Worm (Caenorhabditis elegans) whole organism, young adult: ENCODE results near the gene Y41E3.1.
A peak's percentile ranks its signal among the peaks of the same experiment; 100 is the strongest.

Experiments
- B0261.1 ChIP-seq: sonication (generic microtip); optimal IDR thresholded peaks from 2 replicates; lab custom pipeline; 2016; ENCODE audit warnings: mild to moderate bottlenecking, missing genetic modification characterization, moderate library complexity, missing compliant biosample characterization
- B0336.3 ChIP-seq: fragments of 200-800 bp; sonication (Bioruptor generic); IDR thresholded peaks from 2 replicates; pipeline ENCODE4 v1.3.6; 2022; ENCODE audit warnings: missing genetic modification characterization, missing compliant biosample characterization
- F10E7.11 ChIP-seq: sonication (generic microtip); optimal IDR thresholded peaks from 2 replicates; lab custom pipeline; 2017; ENCODE audit warnings: mild to moderate bottlenecking, missing genetic modification characterization, moderate library complexity, missing compliant biosample characterization
- F33H1.4 ChIP-seq: fragments of 200-800 bp; sonication (Bioruptor generic); IDR thresholded peaks from 2 replicates; pipeline ENCODE4 v1.3.6; 2022; ENCODE audit warnings: missing genetic modification reagents, missing genetic modification characterization, missing compliant biosample characterization
- F49E8.2 ChIP-seq: sonication (generic microtip); optimal IDR thresholded peaks from 3 replicates; lab custom pipeline; 2017; ENCODE audit warnings: missing genetic modification characterization, mild to moderate bottlenecking, missing compliant biosample characterization, antibody characterized with exemption, moderate library complexity; ENCODE audit not compliant: insufficient read depth
- T07F8.4 ChIP-seq: sonication (generic microtip); optimal IDR thresholded peaks from 2 replicates; lab custom pipeline; 2016; ENCODE audit warnings: mild to moderate bottlenecking, missing genetic modification characterization, moderate library complexity, missing compliant biosample characterization
- T26A5.8 ChIP-seq: sonication (generic microtip); optimal IDR thresholded peaks from 2 replicates; lab custom pipeline; 2016; ENCODE audit warnings: missing genetic modification characterization, missing compliant biosample characterization
- Y95B8A.8 ChIP-seq: fragments of 200-800 bp; sonication (Bioruptor generic); IDR thresholded peaks from 2 replicates; pipeline ENCODE4 v1.3.6; 2022; ENCODE audit warnings: missing genetic modification reagents, missing genetic modification characterization, missing compliant biosample characterization
- ama-1 ChIP-seq, 3 experiments: fragments of 150-350 bp in 1 of 3; sonication (generic microtip) in 2 of 3; optimal IDR thresholded peaks; 2 replicates each; lab custom pipeline; 2014 to 2018; ENCODE audit warnings: missing biosample characterization in 2 of 3, missing genetic modification characterization in 2 of 3, missing genetic modification reagents in 2 of 3
- aptf-2 ChIP-seq: fragments of 200-800 bp; sonication (Bioruptor generic); conservative IDR thresholded peaks from 2 replicates; pipeline ENCODE4 v1.3.6; 2022; ENCODE audit warnings: missing genetic modification reagents, missing genetic modification characterization, missing compliant biosample characterization
- aptf-3 ChIP-seq: fragments of 200-800 bp; sonication (Bioruptor generic); IDR thresholded peaks from 2 replicates; pipeline ENCODE4 v1.3.6; 2022; ENCODE audit warnings: missing genetic modification characterization, missing compliant biosample characterization
- athp-1 ChIP-seq: sonication (generic microtip); optimal IDR thresholded peaks from 2 replicates; lab custom pipeline; 2017; ENCODE audit warnings: mild to moderate bottlenecking, missing genetic modification characterization, missing compliant biosample characterization
- attf-5 ChIP-seq: fragments of 200-800 bp; sonication (Bioruptor generic); optimal IDR thresholded peaks from 2 replicates; lab custom pipeline; 2018; ENCODE audit warnings: mild to moderate bottlenecking, missing genetic modification characterization, missing compliant biosample characterization
- attf-6 ChIP-seq: fragments of 200-800 bp; sonication (Bioruptor generic); IDR thresholded peaks from 2 replicates; pipeline ENCODE4 v1.3.6; 2022; ENCODE audit warnings: missing genetic modification reagents, missing genetic modification characterization, missing compliant biosample characterization
- bed-2 ChIP-seq: fragments of 200-800 bp; sonication (Bioruptor generic); IDR thresholded peaks from 2 replicates; pipeline ENCODE4 v1.3.6; 2022; ENCODE audit warnings: missing genetic modification reagents, missing genetic modification characterization, missing compliant biosample characterization
- ccch-3 ChIP-seq: fragments of 200-800 bp; sonication (Bioruptor generic); optimal IDR thresholded peaks from 2 replicates; lab custom pipeline; 2018; ENCODE audit warnings: mild to moderate bottlenecking, missing genetic modification characterization, missing compliant biosample characterization
- ceh-100 ChIP-seq: fragments of 200-800 bp; sonication (Bioruptor generic); IDR thresholded peaks from 2 replicates; pipeline ENCODE4 v1.3.6; 2022; ENCODE audit warnings: missing genetic modification reagents, missing genetic modification characterization, missing compliant biosample characterization
- ceh-58 ChIP-seq: fragments of 200-800 bp; sonication (Bioruptor generic); IDR thresholded peaks from 2 replicates; pipeline ENCODE4 v1.3.6; 2022; ENCODE audit warnings: missing genetic modification characterization, missing compliant biosample characterization
- gei-17 ChIP-seq: fragments of 200-800 bp; sonication (Bioruptor generic); optimal IDR thresholded peaks from 2 replicates; lab custom pipeline; 2018; ENCODE audit warnings: mild to moderate bottlenecking, missing genetic modification characterization, missing compliant biosample characterization
- him-1 ChIP-seq: sonication (generic microtip); optimal IDR thresholded peaks from 2 replicates; lab custom pipeline; 2016; ENCODE audit warnings: missing genotype, missing genetic modification reagents, missing genetic modification characterization, missing compliant biosample characterization
- hlh-12 ChIP-seq: sonication (generic microtip); optimal IDR thresholded peaks from 2 replicates; lab custom pipeline; 2016; ENCODE audit warnings: missing genetic modification characterization, missing compliant biosample characterization
- hmg-1.2 ChIP-seq: fragments of 200-800 bp; sonication (Bioruptor generic); IDR thresholded peaks from 2 replicates; pipeline ENCODE4 v1.3.6; 2022; ENCODE audit warnings: missing genetic modification reagents, missing genetic modification characterization, missing compliant biosample characterization
- hrde-1 ChIP-seq: sonication (generic microtip); optimal IDR thresholded peaks from 2 replicates; lab custom pipeline; 2016; ENCODE audit warnings: missing genetic modification characterization, mild to moderate bottlenecking, missing compliant biosample characterization, moderate library complexity, missing genotype, missing genetic modification reagents, borderline replicate concordance
- hsf-1 ChIP-seq: fragments of 200-800 bp; sonication (Bioruptor generic); IDR thresholded peaks from 2 replicates; pipeline ENCODE4 v1.3.6; 2022; ENCODE audit warnings: missing genetic modification reagents, missing genetic modification characterization, missing compliant biosample characterization
- lir-1 ChIP-seq: fragments of 200-800 bp; sonication (Bioruptor generic); conservative IDR thresholded peaks from 2 replicates; pipeline ENCODE4 v1.3.6; 2022; ENCODE audit warnings: missing genetic modification reagents, missing genetic modification characterization, missing compliant biosample characterization
- madf-10 ChIP-seq: sonication (generic microtip); optimal IDR thresholded peaks from 2 replicates; lab custom pipeline; 2016; ENCODE audit warnings: mild to moderate bottlenecking, missing genetic modification characterization, missing compliant biosample characterization
- madf-3 ChIP-seq: fragments of 200-800 bp; sonication (Bioruptor generic); IDR thresholded peaks from 2 replicates; pipeline ENCODE4 v1.3.6; 2022; ENCODE audit warnings: missing genetic modification reagents, missing genetic modification characterization, missing compliant biosample characterization
- madf-6 ChIP-seq: fragments of 200-800 bp; sonication (Bioruptor generic); IDR thresholded peaks from 2 replicates; pipeline ENCODE4 v1.3.6; 2022; ENCODE audit warnings: missing genetic modification reagents, missing genetic modification characterization, missing compliant biosample characterization
- mcd-1 ChIP-seq: fragments of 200-800 bp; sonication (Bioruptor generic); IDR thresholded peaks from 2 replicates; pipeline ENCODE4 v1.3.6; 2022; ENCODE audit warnings: missing genetic modification reagents, missing genetic modification characterization, missing compliant biosample characterization
- nfya-1 ChIP-seq: sonication (generic microtip); optimal IDR thresholded peaks from 2 replicates; lab custom pipeline; 2017; ENCODE audit warnings: antibody characterized with exemption, missing compliant biosample characterization, missing genetic modification characterization, borderline replicate concordance; ENCODE audit not compliant: insufficient read depth
- nhr-120 ChIP-seq: fragments of 200-800 bp; sonication (Bioruptor generic); IDR thresholded peaks from 2 replicates; pipeline ENCODE4 v1.3.6; 2022; ENCODE audit warnings: missing genetic modification characterization, missing compliant biosample characterization
- nhr-179 ChIP-seq: sonication (generic microtip); optimal IDR thresholded peaks from 2 replicates; lab custom pipeline; 2016; ENCODE audit warnings: mild to moderate bottlenecking, missing genetic modification characterization, missing compliant biosample characterization
- rec-8 ChIP-seq, 2 experiments: sonication (generic microtip); optimal IDR thresholded peaks; 2 replicates each; lab custom pipeline; 2016; ENCODE audit warnings: mild to moderate bottlenecking in 2 of 2, missing genetic modification characterization in 2 of 2, missing genetic modification reagents in 2 of 2, missing genotype in 2 of 2, missing biosample characterization in 1 of 2, missing compliant biosample characterization in 1 of 2, moderate library complexity in 1 of 2
- rpc-1 ChIP-seq, 2 experiments: fragments of 150-350 bp in 1 of 2; sonication (generic microtip) in 1 of 2; optimal IDR thresholded peaks; 2 replicates each; lab custom pipeline; 2014 to 2018; ENCODE audit warnings: missing biosample characterization in 1 of 2, missing genetic modification characterization in 1 of 2, missing genetic modification reagents in 1 of 2, missing genotype in 1 of 2
- snpc-1.1 ChIP-seq: sonication (generic microtip); optimal IDR thresholded peaks from 2 replicates; lab custom pipeline; 2017; ENCODE audit warnings: missing genetic modification characterization, mild to moderate bottlenecking, missing compliant biosample characterization, antibody characterized with exemption, moderate library complexity, missing genotype, missing genetic modification reagents; ENCODE audit not compliant: insufficient read depth
- snpc-1.3 ChIP-seq: sonication (generic microtip); optimal IDR thresholded peaks from 2 replicates; lab custom pipeline; 2017; ENCODE audit warnings: missing genetic modification characterization, mild to moderate bottlenecking, missing compliant biosample characterization, antibody characterized with exemption, moderate library complexity, missing genotype, missing genetic modification reagents; ENCODE audit not compliant: insufficient read depth
- snpc-3.4 ChIP-seq: sonication (generic microtip); optimal IDR thresholded peaks from 2 replicates; lab custom pipeline; 2017; ENCODE audit warnings: missing genetic modification characterization, mild to moderate bottlenecking, missing compliant biosample characterization, antibody characterized with exemption, moderate library complexity, missing genotype, missing genetic modification reagents
- snpc-4 ChIP-seq, 5 experiments: fragments of 150-350 bp in 1 of 5; sonication (generic microtip) in 4 of 5; optimal IDR thresholded peaks; 2 replicates each; lab custom pipeline; 2014 to 2018; ENCODE audit warnings: missing genetic modification characterization in 5 of 5, missing biosample characterization in 3 of 5, antibody characterized with exemption in 2 of 5, mild to moderate bottlenecking in 2 of 5, missing compliant biosample characterization in 2 of 5, missing genotype in 2 of 5, moderate library complexity in 2 of 5, missing genetic modification reagents in 1 of 5
- tbp1 ChIP-seq: fragments of 200-800 bp; sonication (Bioruptor generic); optimal IDR thresholded peaks from 2 replicates; lab custom pipeline; 2018; ENCODE audit warnings: mild to moderate bottlenecking, missing genetic modification characterization, missing compliant biosample characterization
- zfh-2 ChIP-seq: fragments of 200-800 bp; sonication (Bioruptor generic); conservative IDR thresholded peaks from 2 replicates; pipeline ENCODE4 v1.3.6; 2022; ENCODE audit warnings: missing genetic modification reagents, missing genetic modification characterization, missing compliant biosample characterization
- ztf-25 ChIP-seq: fragments of 200-800 bp; sonication (Bioruptor generic); IDR thresholded peaks from 2 replicates; pipeline ENCODE4 v1.3.6; 2022; ENCODE audit warnings: missing genetic modification reagents, missing genetic modification characterization, missing compliant biosample characterization

The Y41E3.1 gene

DNA sequence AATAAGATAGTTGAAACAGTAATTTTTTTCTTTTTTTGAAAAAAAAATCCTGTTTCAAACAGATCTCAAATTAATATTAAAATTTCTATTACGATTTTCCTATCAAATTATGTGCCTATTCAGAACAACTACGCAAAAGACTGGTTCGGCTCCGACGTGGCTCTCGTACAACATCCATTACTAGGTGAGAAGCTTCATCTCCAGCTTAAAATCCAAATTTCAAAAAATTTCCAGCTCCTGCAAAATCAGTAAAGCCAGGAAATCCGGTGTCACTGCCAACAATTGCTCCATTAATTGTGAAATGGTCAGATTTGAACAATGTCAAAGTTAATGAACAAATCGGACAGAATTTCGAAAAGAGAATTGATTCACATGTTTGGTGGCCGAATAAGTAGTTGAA lies 4.9 kb downstream of the Y41E3.1 start:
- TF ChIP-seq aptf-3 (0 out of 2 replicates have a peak, but pooled peaks have one; percentile 57), ama-1 (optimal IDR thresholded peaks at IDR 0.05; lab: Kevin White, UChicago) (no peak), ama-1 (GFP tag; optimal IDR thresholded peaks at IDR 0.05; lab: Kevin White, UChicago) (peak in 1 of 2 experiments; percentile 73), rpc-1 (optimal IDR thresholded peaks at IDR 0.05; lab: Kevin White, UChicago) (no peak), rpc-1 (tag; optimal IDR thresholded peaks at IDR 0.05; lab: Kevin White, UChicago) (no peak), attf-5 (GFP tag; lab: Kevin White, UChicago) (no peak), rec-8 (tag; optimal IDR thresholded peaks at IDR 0.05; lab: Kevin White, UChicago) (peak in 1 of 2 experiments; percentile 0), F33H1.4 (GFP tag; lab: Robert Waterston, UW) (peak; percentile 39), madf-6 (peak; percentile 30; the same call in 1 of the 2 replicates), T26A5.8 (tag; lab: Kevin White, UChicago) (no peak), zfh-2 (GFP tag; lab: Robert Waterston, UW) (no peak), bed-2 (GFP tag; lab: Robert Waterston, UW) (no peak), gei-17 (GFP tag; lab: Kevin White, UChicago) (no peak), hmg-1.2 (0 out of 2 replicates have a peak, but pooled peaks have one; percentile 5), nhr-179 (tag; lab: Kevin White, UChicago) (no peak), him-1 (peak; percentile 41), Y95B8A.8 (no peak), B0261.1 (no peak), tbp1 (GFP tag; lab: Kevin White, UChicago) (peak; percentile 45), T07F8.4 (tag; lab: Kevin White, UChicago) (no peak), snpc-4 (GFP tag; optimal IDR thresholded peaks at IDR 0.05; lab: Kevin White, UChicago) (peak; percentile 68), snpc-4 (tag; optimal IDR thresholded peaks at IDR 0.05; lab: Kevin White, UChicago) (peak in 1 of 4 experiments; percentile 93), madf-3 (GFP tag; lab: Robert Waterston, UW) (no peak), hlh-12 (no peak), snpc-3.4 (tag; lab: Kevin White, UChicago) (peak; percentile 22), athp-1 (tag; lab: Kevin White, UChicago) (peak; percentile 60), F49E8.2 (tag; lab: Kevin White, UChicago) (peak; percentile 52), ceh-100 (GFP tag; lab: Robert Waterston, UW) (no peak), madf-10 (no peak), hrde-1 (tag; lab: Kevin White, UChicago) (peak; percentile 60), attf-6 (peak; percentile 91), hsf-1 (GFP tag; lab: Robert Waterston, UW) (peak; percentile 42; the same call in 1 of the 2 replicates), snpc-1.3 (no peak), aptf-2 (GFP tag; lab: Robert Waterston, UW) (no peak), F10E7.11 (no peak), snpc-1.1 (tag; lab: Kevin White, UChicago) (no peak), lir-1 (no peak), nfya-1 (no peak)

DNA sequence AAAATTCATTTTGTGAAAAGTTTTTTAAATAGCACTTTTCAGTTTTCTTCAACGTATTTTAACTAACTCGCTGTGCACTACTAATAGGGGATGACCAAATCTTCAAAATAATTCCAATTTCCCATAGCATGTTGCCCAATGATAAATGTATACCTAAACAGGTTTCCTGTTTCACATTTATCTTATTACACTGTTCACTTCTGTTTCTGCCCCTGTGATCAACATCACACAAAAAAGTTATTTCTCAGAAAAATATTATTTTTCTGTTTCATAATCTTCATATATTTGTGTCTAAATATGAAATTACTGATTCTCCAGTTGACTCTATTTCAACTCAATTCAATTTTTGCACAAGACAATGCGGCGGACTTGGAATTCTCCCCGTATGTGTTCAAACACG lies 8.2 kb downstream of the Y41E3.1 start, which contains the start of gene Y41E3.22:
Y41E3.22 (plus strand) TSS at position 243 of the 400 bp plus-strand sequence.
- TF ChIP-seq ceh-58 (GFP tag; lab: Robert Waterston, UW) (no peak), him-1 (no peak), ccch-3 (GFP tag; lab: Kevin White, UChicago) (no peak), mcd-1 (GFP tag; lab: Robert Waterston, UW) (no peak), nhr-120 (GFP tag; lab: Robert Waterston, UW) (no peak), B0336.3 (GFP tag; lab: Robert Waterston, UW) (no peak), ztf-25 (GFP tag; lab: Robert Waterston, UW) (no peak)
